Worm (Caenorhabditis elegans) whole organism, young adult: ENCODE data around the gene col-36.

Experiments used
- aptf-3 ChIP-seq: fragments of 200-800 bp; sonication (Bioruptor generic); IDR thresholded peaks from 2 replicates; pipeline ENCODE4 v1.3.6; 2022; ENCODE audit warnings: missing genetic modification characterization, missing compliant biosample characterization
- ceh-40 ChIP-seq: fragments of 200-800 bp; sonication (Bioruptor generic); IDR thresholded peaks from 2 replicates; pipeline ENCODE4 v1.3.6; 2022; ENCODE audit warnings: missing genetic modification characterization, missing compliant biosample characterization
- hmg-20 ChIP-seq: fragments of 200-800 bp; sonication (Bioruptor generic); IDR thresholded peaks from 2 replicates; pipeline ENCODE4 v1.3.6; 2022; ENCODE audit warnings: missing genetic modification reagents, missing genetic modification characterization, missing compliant biosample characterization
- lin-54 ChIP-seq: fragments of 200-800 bp; sonication (Bioruptor generic); optimal IDR thresholded peaks from 2 replicates; lab custom pipeline; 2018; ENCODE audit warnings: mild to moderate bottlenecking, missing genetic modification characterization, missing compliant biosample characterization
- madf-10 ChIP-seq: sonication (generic microtip); optimal IDR thresholded peaks from 2 replicates; lab custom pipeline; 2016; ENCODE audit warnings: mild to moderate bottlenecking, missing genetic modification characterization, missing compliant biosample characterization
- mel-28 ChIP-seq: sonication (generic microtip); optimal IDR thresholded peaks from 2 replicates; lab custom pipeline; 2016; ENCODE audit warnings: borderline replicate concordance, mild to moderate bottlenecking, missing genetic modification characterization, missing compliant biosample characterization
- unc-130 ChIP-seq: sonication (generic microtip); optimal IDR thresholded peaks from 2 replicates; lab custom pipeline; 2016; ENCODE audit warnings: missing genetic modification reagents, missing genetic modification characterization, missing compliant biosample characterization

DNA sequence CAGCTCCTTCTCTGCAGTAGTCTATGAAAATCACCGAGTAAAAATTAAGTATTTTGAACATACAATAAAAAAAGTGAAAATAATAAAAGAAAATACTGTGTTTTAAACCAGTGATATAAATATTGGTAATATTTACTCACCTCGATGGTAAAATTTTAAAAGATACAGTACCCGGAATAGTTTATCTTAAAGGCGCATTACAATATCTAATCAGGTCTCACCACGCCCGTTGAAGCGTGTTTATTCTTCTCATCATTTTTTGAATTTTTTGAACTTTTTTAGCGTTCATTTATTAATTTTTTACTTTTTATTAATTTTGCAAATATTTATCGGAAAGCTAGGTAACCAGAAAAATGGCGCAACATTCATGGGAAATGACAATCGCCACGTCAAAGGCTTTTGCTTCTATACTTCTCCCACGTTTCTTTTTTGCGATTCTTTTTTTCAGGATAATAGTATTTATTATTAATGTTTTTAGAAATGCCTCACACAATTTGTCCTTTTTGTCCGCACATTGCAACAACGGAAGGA is 46.8 kb downstream of the col-36 start, which contains the start of gene F10E7.2:
- TF ChIP-seq lin-54 (peak; percentile 18), unc-130 (GFP tag; lab: Kevin White, UChicago) (no peak), mel-28 (tag; lab: Kevin White, UChicago) (no peak), hmg-20 (GFP tag; lab: Robert Waterston, UW) (no peak), ceh-40 (GFP tag; lab: Robert Waterston, UW) (no peak), aptf-3 (GFP tag; lab: Robert Waterston, UW) (no peak), madf-10 (tag; lab: Kevin White, UChicago) (no peak)
